Fruit fly (Drosophila melanogaster) whole organism, wandering third instar larva: ENCODE data around the gene ttk.

ENCODE experiments used
- Abd-B ChIP-seq: fragments of >200 bp; optimal IDR thresholded peaks from 2 replicates; lab custom pipeline; 2017; ENCODE audit warnings: missing biosample characterization, missing genetic modification characterization
- CG32264 ChIP-seq: fragments of 200-800 bp; sonication (Bioruptor generic); optimal IDR thresholded peaks from 2 replicates; lab custom pipeline; 2016; ENCODE audit warnings: missing biosample characterization, missing genetic modification characterization
- CG9705 ChIP-seq: fragments of 200-800 bp; sonication (Bioruptor generic); optimal IDR thresholded peaks from 2 replicates; lab custom pipeline; 2018; ENCODE audit warnings: missing biosample characterization, mild to moderate bottlenecking, missing genetic modification characterization
- CrebA ChIP-seq: fragments of 200-800 bp; sonication (Bioruptor generic); optimal IDR thresholded peaks from 2 replicates; lab custom pipeline; 2016; ENCODE audit warnings: missing biosample characterization, mild to moderate bottlenecking, missing genetic modification characterization, borderline replicate concordance
- Dfd ChIP-seq: fragments of >200 bp; optimal IDR thresholded peaks from 2 replicates; lab custom pipeline; 2017; ENCODE audit warnings: missing biosample characterization, missing genetic modification characterization
- Dif ChIP-seq: fragments of 200-275, 200-300 bp; sonication (Bioruptor generic); optimal IDR thresholded peaks from 2 replicates; lab custom pipeline; 2018; ENCODE audit warnings: missing biosample characterization, missing genetic modification characterization; ENCODE audit not compliant: partially characterized antibody
- GATAd ChIP-seq: sonication (Bioruptor generic); optimal IDR thresholded peaks from 2 replicates; lab custom pipeline; 2016; ENCODE audit warnings: missing biosample characterization, missing genetic modification characterization
- HLH106 ChIP-seq: fragments of 200-800 bp; optimal IDR thresholded peaks from 3 replicates; lab custom pipeline; 2019; ENCODE audit warnings: missing biosample characterization, mild to moderate bottlenecking, missing genetic modification characterization, moderate library complexity
- Hnf4 ChIP-seq: fragments of 200-800 bp; sonication (Bioruptor generic); optimal IDR thresholded peaks from 2 replicates; lab custom pipeline; 2016; ENCODE audit warnings: missing biosample characterization, mild to moderate bottlenecking, missing genetic modification characterization
- Hr78 ChIP-seq: fragments of >200 bp; optimal IDR thresholded peaks from 2 replicates; lab custom pipeline; 2017; ENCODE audit warnings: missing biosample characterization, missing genetic modification characterization
- Hr83 ChIP-seq: fragments of 200-300 bp; sonication (Bioruptor generic); optimal IDR thresholded peaks from 2 replicates; lab custom pipeline; 2016; ENCODE audit warnings: missing biosample characterization, mild to moderate bottlenecking, missing genetic modification characterization, moderate library complexity; ENCODE audit not compliant: poor library complexity, severe bottlenecking
- Jra ChIP-seq: sonication (Bioruptor generic); optimal IDR thresholded peaks from 2 replicates; lab custom pipeline; 2016; ENCODE audit warnings: missing biosample characterization, missing genetic modification characterization
- Mio ChIP-seq: sonication (Bioruptor generic); optimal IDR thresholded peaks from 2 replicates; lab custom pipeline; 2016; ENCODE audit warnings: missing biosample characterization, missing genetic modification characterization
- Myc ChIP-seq: fragments of >200 bp; optimal IDR thresholded peaks from 2 replicates; lab custom pipeline; 2017
- N ChIP-seq: fragments of >200 bp; optimal IDR thresholded peaks from 2 replicates; lab custom pipeline; 2018; ENCODE audit warnings: missing biosample characterization, missing external identifiers, missing genetic modification characterization
- OdsH ChIP-seq: fragments of 200-800 bp; sonication (Bioruptor generic); optimal IDR thresholded peaks from 2 replicates; lab custom pipeline; 2016; ENCODE audit warnings: missing biosample characterization, mild to moderate bottlenecking, missing genetic modification characterization
- Rel ChIP-seq, 2 experiments: fragments of 200-800 bp; sonication (Bioruptor generic) in 1 of 2; optimal IDR thresholded peaks; 2 replicates in 1 of 2; 3 replicates in 1 of 2; lab custom pipeline; 2016 to 2019; ENCODE audit warnings: mild to moderate bottlenecking in 2 of 2, missing biosample characterization in 2 of 2, missing genetic modification characterization in 2 of 2, moderate library complexity in 1 of 2
- Sp1 ChIP-seq: fragments of 200-800 bp; sonication (Bioruptor generic); optimal IDR thresholded peaks from 3 replicates; lab custom pipeline; 2019; ENCODE audit warnings: missing biosample characterization, mild to moderate bottlenecking, missing genetic modification characterization, moderate library complexity
- Vsx2 ChIP-seq: fragments of 200-300, 225-300 bp; sonication (Bioruptor generic); optimal IDR thresholded peaks from 2 replicates; lab custom pipeline; 2018; ENCODE audit warnings: missing biosample characterization, missing genetic modification characterization; ENCODE audit not compliant: partially characterized antibody
- br ChIP-seq: fragments of 200-800 bp; sonication (Bioruptor generic); optimal IDR thresholded peaks from 2 replicates; lab custom pipeline; 2016; ENCODE audit warnings: missing biosample characterization, missing genetic modification characterization
- brk ChIP-seq: fragments of 200-800 bp; sonication (Bioruptor generic); optimal IDR thresholded peaks from 2 replicates; lab custom pipeline; 2016; ENCODE audit warnings: missing biosample characterization, mild to moderate bottlenecking, missing genetic modification characterization
- dl ChIP-seq, 2 experiments: fragments of 175-275, 200-275 bp in 1 of 2; fragments of 200-275 bp in 1 of 2; sonication (Bioruptor generic); optimal IDR thresholded peaks; lab custom pipeline; 2018; ENCODE audit warnings: mild to moderate bottlenecking in 2 of 2, missing biosample characterization in 2 of 2, missing genetic modification characterization in 2 of 2, moderate library complexity in 2 of 2; ENCODE audit not compliant: partially characterized antibody in 2 of 2, insufficient read depth in 1 of 2
- dmrt93B ChIP-seq: fragments of 200-800 bp; sonication (Bioruptor generic); optimal IDR thresholded peaks from 2 replicates; lab custom pipeline; 2018; ENCODE audit warnings: missing biosample characterization, mild to moderate bottlenecking, missing genetic modification characterization
- dsf ChIP-seq: sonication (Bioruptor generic); optimal IDR thresholded peaks from 2 replicates; lab custom pipeline; 2016; ENCODE audit warnings: missing biosample characterization, missing genetic modification characterization, borderline replicate concordance
- ey ChIP-seq: fragments of 200-800 bp; sonication (Bioruptor generic); optimal IDR thresholded peaks from 2 replicates; lab custom pipeline; 2016; ENCODE audit warnings: missing biosample characterization, missing genetic modification characterization
- foxo ChIP-seq, 2 experiments: fragments of 200-800 bp; sonication (Bioruptor generic); optimal IDR thresholded peaks; 2 replicates in 1 of 2; 3 replicates in 1 of 2; lab custom pipeline; 2016 to 2017; ENCODE audit warnings: missing biosample characterization in 2 of 2, missing genetic modification characterization in 2 of 2
- fru ChIP-seq: fragments of 200-800 bp; sonication (Bioruptor generic); optimal IDR thresholded peaks from 3 replicates; lab custom pipeline; 2016; ENCODE audit warnings: missing biosample characterization, mild to moderate bottlenecking, missing genetic modification characterization
- h ChIP-seq: fragments of 200-800 bp; sonication (Bioruptor generic); optimal IDR thresholded peaks from 3 replicates; lab custom pipeline; 2016; ENCODE audit warnings: missing biosample characterization, mild to moderate bottlenecking, missing genetic modification characterization
- jim ChIP-seq: fragments of 175-275, 200-325 bp; sonication (Bioruptor generic); optimal IDR thresholded peaks from 2 replicates; lab custom pipeline; 2016; ENCODE audit warnings: missing biosample characterization, mild to moderate bottlenecking, missing genetic modification characterization
- lola ChIP-seq: fragments of >200 bp; optimal IDR thresholded peaks from 2 replicates; lab custom pipeline; 2017; ENCODE audit warnings: missing biosample characterization, missing genetic modification characterization
- pan ChIP-seq: fragments of >200 bp; optimal IDR thresholded peaks from 2 replicates; lab custom pipeline; 2017
- psq ChIP-seq: fragments of 200-800 bp; sonication (Bioruptor generic); optimal IDR thresholded peaks from 3 replicates; lab custom pipeline; 2017; ENCODE audit warnings: missing biosample characterization, mild to moderate bottlenecking, missing genetic modification characterization, moderate library complexity
- rgr ChIP-seq: fragments of 200-800 bp; sonication (Bioruptor generic); optimal IDR thresholded peaks from 3 replicates; lab custom pipeline; 2016; ENCODE audit warnings: missing biosample characterization, mild to moderate bottlenecking, missing genetic modification characterization
- sage ChIP-seq: fragments of 200-800 bp; sonication (Bioruptor generic); optimal IDR thresholded peaks from 2 replicates; lab custom pipeline; 2016; ENCODE audit warnings: missing biosample characterization, mild to moderate bottlenecking, missing genetic modification characterization
- sv ChIP-seq: fragments of 200-800 bp; sonication (Bioruptor generic); optimal IDR thresholded peaks from 3 replicates; lab custom pipeline; 2016; ENCODE audit warnings: missing biosample characterization, missing genetic modification characterization
- tai ChIP-seq: sonication (Bioruptor generic); optimal IDR thresholded peaks from 2 replicates; lab custom pipeline; 2016; ENCODE audit warnings: missing biosample characterization, missing genetic modification characterization
- usp ChIP-seq: fragments of >200 bp; optimal IDR thresholded peaks from 2 replicates; lab custom pipeline; 2017; ENCODE audit warnings: missing biosample characterization, missing genetic modification characterization
- woc ChIP-seq: sonication (Bioruptor generic); optimal IDR thresholded peaks from 2 replicates; lab custom pipeline; 2016; ENCODE audit warnings: missing biosample characterization, mild to moderate bottlenecking, missing genetic modification characterization

Gene ttk

dm6 chr3R:31682140-31682782, 31.4 kb upstream of the ttk start:
- peak; percentile 38 for TF ChIP-seq HLH106 (tag; lab: Kevin White, UChicago)
- peak; percentile 12 for TF ChIP-seq Dif (GFP tag; lab: Kevin White, UChicago)
- peak; percentile 44 for TF ChIP-seq Rel (GFP tag; optimal IDR thresholded peaks at IDR 0.05; lab: Kevin White, UChicago)
- TF ChIP-seq Rel (tag; optimal IDR thresholded peaks at IDR 0.05; lab: Kevin White, UChicago): no peak
- no peak for TF ChIP-seq Mio
- no peak for TF ChIP-seq dsf
- TF ChIP-seq CG32264 (GFP tag; lab: Kevin White, UChicago): peak; percentile 33
- peak; percentile 15 for TF ChIP-seq Hnf4
- TF ChIP-seq CG9705 (GFP tag; lab: Kevin White, UChicago): no peak
- no peak for TF ChIP-seq pan
- TF ChIP-seq CrebA (GFP tag; lab: Kevin White, UChicago): no peak
- TF ChIP-seq rgr (GFP tag; lab: Kevin White, UChicago): peak; percentile 65
- no peak for TF ChIP-seq Myc (lab: Kevin White, UChicago)
- TF ChIP-seq Vsx2 (GFP tag; lab: Kevin White, UChicago): no peak
- TF ChIP-seq jim: no peak
- TF ChIP-seq sage (GFP tag; lab: Kevin White, UChicago): peak; percentile 60
- TF ChIP-seq Hr78 (GFP tag; lab: Kevin White, UChicago): no peak
- TF ChIP-seq usp (GFP tag; lab: Kevin White, UChicago): no peak
- no peak for TF ChIP-seq sv (GFP tag; lab: Kevin White, UChicago)
- TF ChIP-seq N (GFP tag; lab: Kevin White, UChicago): no peak
- no peak for TF ChIP-seq Jra
- TF ChIP-seq foxo (GFP tag; optimal IDR thresholded peaks at IDR 0.05; lab: Kevin White, UChicago): peak in 1 of 2 experiments; percentile 48
- peak; percentile 77 for TF ChIP-seq h (GFP tag; lab: Kevin White, UChicago)
- no peak for TF ChIP-seq lola (GFP tag; lab: Kevin White, UChicago)
- TF ChIP-seq Sp1: peak; percentile 49
- TF ChIP-seq woc (GFP tag; lab: Kevin White, UChicago): peak; percentile 49
- peak; percentile 52 for TF ChIP-seq br (GFP tag; lab: Kevin White, UChicago)
- peak; percentile 6 for TF ChIP-seq brk
- TF ChIP-seq tai: no peak
- peak; percentile 61 for TF ChIP-seq OdsH (GFP tag; lab: Kevin White, UChicago)
- peak; percentile 32 for TF ChIP-seq dmrt93B (GFP tag; lab: Kevin White, UChicago)
- TF ChIP-seq GATAd: no peak
- TF ChIP-seq fru (GFP tag; lab: Kevin White, UChicago): peak; percentile 32
- peak; percentile 75 for TF ChIP-seq ey
- TF ChIP-seq psq (GFP tag; lab: Kevin White, UChicago): peak; percentile 78
- no peak for TF ChIP-seq Dfd (GFP tag; lab: Kevin White, UChicago)
- no peak for TF ChIP-seq dl (GFP tag; optimal IDR thresholded peaks at IDR 0.05; lab: Kevin White, UChicago; ENCODE audit: insufficient read depth in 1 of 2, partially characterized antibody in 2 of 2)
- TF ChIP-seq Hr83: no peak
- TF ChIP-seq Abd-B: no peak

dm6 chr3R:31683048-31683857, 30.4 kb upstream of the ttk start:
- TF ChIP-seq ey: peak; percentile 2
- no peak for TF ChIP-seq Dfd (GFP tag; lab: Kevin White, UChicago)
- TF ChIP-seq Dif (GFP tag; lab: Kevin White, UChicago): no peak
- peak; percentile 11 for TF ChIP-seq HLH106 (tag; lab: Kevin White, UChicago)
- no peak for TF ChIP-seq Vsx2 (GFP tag; lab: Kevin White, UChicago)
- TF ChIP-seq dl (GFP tag; optimal IDR thresholded peaks at IDR 0.05; lab: Kevin White, UChicago; ENCODE audit: insufficient read depth in 1 of 2, partially characterized antibody in 2 of 2): no peak
- peak; percentile 49 for TF ChIP-seq h (GFP tag; lab: Kevin White, UChicago)
- no peak for TF ChIP-seq GATAd
- TF ChIP-seq jim: no peak
- peak; percentile 20 for TF ChIP-seq Sp1
- no peak for TF ChIP-seq CG32264 (GFP tag; lab: Kevin White, UChicago)
- TF ChIP-seq Myc (lab: Kevin White, UChicago): no peak
- peak; percentile 13 for TF ChIP-seq rgr (GFP tag; lab: Kevin White, UChicago)
- no peak for TF ChIP-seq tai
- TF ChIP-seq Jra: no peak
- no peak for TF ChIP-seq Rel (GFP tag; optimal IDR thresholded peaks at IDR 0.05; lab: Kevin White, UChicago)
- TF ChIP-seq Rel (tag; optimal IDR thresholded peaks at IDR 0.05; lab: Kevin White, UChicago): no peak
- TF ChIP-seq Hr78 (GFP tag; lab: Kevin White, UChicago): no peak
- TF ChIP-seq woc (GFP tag; lab: Kevin White, UChicago): peak; percentile 46
- no peak for TF ChIP-seq sv (GFP tag; lab: Kevin White, UChicago)
- TF ChIP-seq psq (GFP tag; lab: Kevin White, UChicago): no peak
- no peak for TF ChIP-seq usp (GFP tag; lab: Kevin White, UChicago)
- no peak for TF ChIP-seq sage (GFP tag; lab: Kevin White, UChicago)
- TF ChIP-seq dmrt93B (GFP tag; lab: Kevin White, UChicago): no peak
- no peak for TF ChIP-seq Abd-B
- peak; percentile 32 for TF ChIP-seq br (GFP tag; lab: Kevin White, UChicago)
- TF ChIP-seq brk: no peak
- no peak for TF ChIP-seq Hnf4
- no peak for TF ChIP-seq CrebA (GFP tag; lab: Kevin White, UChicago)
- TF ChIP-seq lola (GFP tag; lab: Kevin White, UChicago): no peak
- TF ChIP-seq N (GFP tag; lab: Kevin White, UChicago): no peak
- no peak for TF ChIP-seq Mio
- peak in 1 of 2 experiments; percentile 61 for TF ChIP-seq foxo (GFP tag; optimal IDR thresholded peaks at IDR 0.05; lab: Kevin White, UChicago)
- TF ChIP-seq Hr83: no peak
- TF ChIP-seq pan: no peak
- no peak for TF ChIP-seq dsf
- TF ChIP-seq OdsH (GFP tag; lab: Kevin White, UChicago): no peak
- TF ChIP-seq fru (GFP tag; lab: Kevin White, UChicago): peak; percentile 64
- no peak for TF ChIP-seq CG9705 (GFP tag; lab: Kevin White, UChicago)
